Fruit fly (Drosophila melanogaster): ENCODE results near the gene png.

The png gene

dm6 chrX:1353322-1354212 lies 3.8 kb downstream of the png start, which contains the start of the genes CG12773 and CG11417 (continued):
- TF ChIP-seq knrl (GFP tag; IDR thresholded peaks at IDR 0.05; ENCODE audit: partially characterized antibody) (peak; percentile 66; the same call in 2 of the 3 replicates), CG7839 (tag; optimal IDR thresholded peaks at IDR 0.05) (no peak), CG30431 (GFP tag; optimal IDR thresholded peaks at IDR 0.05) (no peak), luna (GFP tag; optimal IDR thresholded peaks at IDR 0.05) (no peak), CG18764 (GFP tag; optimal IDR thresholded peaks at IDR 0.05) (no peak), ken (GFP tag; IDR thresholded peaks at IDR 0.05) (no peak), NFAT (GFP tag; IDR thresholded peaks at IDR 0.05) (no peak), Fer1 (GFP tag; optimal IDR thresholded peaks at IDR 0.05) (no peak), gfzf (GFP tag; optimal IDR thresholded peaks at IDR 0.05) (no peak), CG11695 (GFP tag; IDR thresholded peaks at IDR 0.05) (no peak), phol (tag; optimal IDR thresholded peaks at IDR 0.05) (no peak), CG31224 (GFP tag; IDR thresholded peaks at IDR 0.05) (no peak), CG11085 (GFP tag; IDR thresholded peaks at IDR 0.05) (no peak), fd3F (GFP tag; optimal IDR thresholded peaks at IDR 0.05) (no peak), pfk (GFP tag; optimal IDR thresholded peaks at IDR 0.05) (no peak), CG2120 (GFP tag; optimal IDR thresholded peaks at IDR 0.05) (no peak), sima (GFP tag; optimal IDR thresholded peaks at IDR 0.05) (no peak), slp2 (GFP tag; optimal IDR thresholded peaks at IDR 0.05) (no peak), zf30C (GFP tag; optimal IDR thresholded peaks at IDR 0.05) (no peak), gro (GFP tag; optimal IDR thresholded peaks at IDR 0.05) (no peak), ewg (GFP tag; optimal IDR thresholded peaks at IDR 0.05) (no peak), CG1233 (GFP tag; optimal IDR thresholded peaks at IDR 0.05) (no peak), Hey (tag; optimal IDR thresholded peaks at IDR 0.05) (no peak), sc (optimal IDR thresholded peaks at IDR 0.05) (no peak), sc (GFP tag; optimal IDR thresholded peaks at IDR 0.05) (no peak), Xbp1 (GFP tag; optimal IDR thresholded peaks at IDR 0.05) (no peak), az2 (GFP tag; optimal IDR thresholded peaks at IDR 0.05) (no peak), ato (GFP tag; IDR thresholded peaks at IDR 0.05; ENCODE audit: partially characterized antibody) (peak; percentile 95), CG12299 (tag; optimal IDR thresholded peaks at IDR 0.05) (no peak), CG16813 (GFP tag; IDR thresholded peaks at IDR 0.05; ENCODE audit: partially characterized antibody) (peak; percentile 78; the same call in 2 of the 3 replicates), CG11456 (GFP tag; IDR thresholded peaks at IDR 0.05) (no peak), crc (GFP tag; optimal IDR thresholded peaks at IDR 0.05) (no peak), CG32532 (GFP tag; IDR thresholded peaks at IDR 0.05) (no peak), prd (optimal IDR thresholded peaks at IDR 0.05) (no peak), prd (GFP tag; IDR thresholded peaks at IDR 0.05) (no peak), Dref (GFP tag; IDR thresholded peaks at IDR 0.05) (peak; percentile 83), CG12155 (GFP tag; optimal IDR thresholded peaks at IDR 0.05) (no peak), CG6765 (GFP tag; optimal IDR thresholded peaks at IDR 0.05) (no peak), ERR (GFP tag; optimal IDR thresholded peaks at IDR 0.05) (no peak), CG14014 (GFP tag; IDR thresholded peaks at IDR 0.05) (no peak), Atf6 (GFP tag; IDR thresholded peaks at IDR 0.05) (no peak), CG17568 (GFP tag; optimal IDR thresholded peaks at IDR 0.05) (no peak), crol (GFP tag; IDR thresholded peaks at IDR 0.05) (peak; percentile 73), Hr78 (GFP tag; optimal IDR thresholded peaks at IDR 0.05) (no peak), cad (GFP tag; optimal IDR thresholded peaks at IDR 0.05) (no peak), nerfin-2 (GFP tag; IDR thresholded peaks at IDR 0.05; ENCODE audit: partially characterized antibody) (peak; percentile 92), pita (GFP tag; optimal IDR thresholded peaks at IDR 0.05) (no peak), insv (GFP tag; optimal IDR thresholded peaks at IDR 0.05) (no peak), Myb (GFP tag; optimal IDR thresholded peaks at IDR 0.05) (no peak), Chrac-16 (GFP tag; optimal IDR thresholded peaks at IDR 0.05) (no peak)
